Worm (Caenorhabditis elegans): ENCODE results near the gene C02F5.14.

- no peak for TF ChIP-seq mec-3 (tag; optimal IDR thresholded peaks at IDR 0.05; ENCODE audit: borderline replicate concordance)
- TF ChIP-seq hlh-30 (tag; optimal IDR thresholded peaks at IDR 0.05; ENCODE audit: insufficient read depth): no peak
- no peak for TF ChIP-seq pqm-1 (tag; optimal IDR thresholded peaks at IDR 0.05)
- TF ChIP-seq nfya-1 (tag; optimal IDR thresholded peaks at IDR 0.05): no peak
- TF ChIP-seq gmeb-2 (tag; optimal IDR thresholded peaks at IDR 0.05): no peak
- TF ChIP-seq hlh-8 (tag; optimal IDR thresholded peaks at IDR 0.05): no peak
Measured at ce11 chrIII:8191695-8192094, 43.6 kb downstream of the C02F5.14 start, which contains the start of gene C50C3.1.
